Worm (Caenorhabditis elegans) whole organism, late embryonic: Measurements from ENCODE around the gene T26A8.3.

Source experiments
- C38D4.7 ChIP-seq: fragments of 200-800 bp; sonication (Bioruptor generic); optimal IDR thresholded peaks from 2 replicates; lab custom pipeline; 2018; ENCODE audit warnings: mild to moderate bottlenecking, missing genetic modification characterization, moderate library complexity, missing compliant biosample characterization
- F13H6.1 ChIP-seq: sonication (generic microtip); optimal IDR thresholded peaks from 2 replicates; lab custom pipeline; 2016; ENCODE audit warnings: missing genetic modification characterization, missing compliant biosample characterization
- K02D7.2 ChIP-seq: sonication (generic microtip); optimal IDR thresholded peaks from 2 replicates; lab custom pipeline; 2017; ENCODE audit warnings: mild to moderate bottlenecking, missing genetic modification characterization, missing compliant biosample characterization
- ahr-1 ChIP-seq: sonication (generic microtip); optimal IDR thresholded peaks from 2 replicates; lab custom pipeline; 2016; ENCODE audit warnings: missing genetic modification characterization, missing compliant biosample characterization
- ama-1 ChIP-seq: fragments of 150-350 bp; optimal IDR thresholded peaks from 2 replicates; lab custom pipeline; 2014
- ceh-18 ChIP-seq: sonication (generic microtip); optimal IDR thresholded peaks from 2 replicates; lab custom pipeline; 2016; ENCODE audit warnings: missing genetic modification characterization, missing compliant biosample characterization
- ceh-19 ChIP-seq: fragments of 200-800 bp; sonication (Bioruptor generic); optimal IDR thresholded peaks from 2 replicates; lab custom pipeline; 2018; ENCODE audit warnings: mild to moderate bottlenecking, missing genetic modification characterization, missing compliant biosample characterization
- ceh-22 ChIP-seq: sonication (generic microtip); optimal IDR thresholded peaks from 2 replicates; lab custom pipeline; 2017; ENCODE audit warnings: missing biosample characterization, missing genetic modification characterization
- ceh-30 ChIP-seq: fragments of 150-350 bp; optimal IDR thresholded peaks from 2 replicates; lab custom pipeline; 2014; ENCODE audit warnings: missing biosample characterization, missing genetic modification characterization
- ceh-45 ChIP-seq: fragments of 200-800 bp; sonication (Bioruptor generic); IDR thresholded peaks from 2 replicates; pipeline ENCODE4 v1.3.6; 2022; ENCODE audit warnings: missing genetic modification reagents, missing genetic modification characterization, missing compliant biosample characterization
- ceh-6 ChIP-seq: fragments of 200-800 bp; sonication (Bioruptor generic); optimal IDR thresholded peaks from 2 replicates; lab custom pipeline; 2018; ENCODE audit warnings: mild to moderate bottlenecking, missing genetic modification characterization, missing compliant biosample characterization
- dmd-4 ChIP-seq: sonication (generic microtip); optimal IDR thresholded peaks from 2 replicates; lab custom pipeline; 2016; ENCODE audit warnings: borderline replicate concordance, missing genetic modification characterization, missing compliant biosample characterization
- elt-2 ChIP-seq: sonication (generic microtip); optimal IDR thresholded peaks from 2 replicates; lab custom pipeline; 2016; ENCODE audit warnings: missing genetic modification reagents, missing genetic modification characterization, missing compliant biosample characterization
- elt-4 ChIP-seq: sonication (generic microtip); optimal IDR thresholded peaks from 2 replicates; lab custom pipeline; 2016; ENCODE audit warnings: missing genetic modification characterization, missing compliant biosample characterization
- ets-4 ChIP-seq: sonication (generic microtip); optimal IDR thresholded peaks from 2 replicates; lab custom pipeline; 2016; ENCODE audit warnings: missing genetic modification characterization, missing compliant biosample characterization
- eyg-1 ChIP-seq: sonication (generic microtip); optimal IDR thresholded peaks from 2 replicates; lab custom pipeline; 2016; ENCODE audit warnings: missing genotype, missing genetic modification characterization, missing compliant biosample characterization
- fkh-6 ChIP-seq: sonication (generic microtip); optimal IDR thresholded peaks from 2 replicates; lab custom pipeline; 2016; ENCODE audit warnings: missing genetic modification characterization, missing compliant biosample characterization
- hlh-13 ChIP-seq: fragments of 200-800 bp; sonication (Bioruptor generic); optimal IDR thresholded peaks from 2 replicates; lab custom pipeline; 2018; ENCODE audit warnings: mild to moderate bottlenecking, missing genetic modification characterization, missing compliant biosample characterization
- hlh-8 ChIP-seq: sonication (generic microtip); optimal IDR thresholded peaks from 2 replicates; lab custom pipeline; 2016; ENCODE audit warnings: missing genotype, missing genetic modification characterization, missing compliant biosample characterization
- madf-2 ChIP-seq: sonication (generic microtip); optimal IDR thresholded peaks from 2 replicates; lab custom pipeline; 2017; ENCODE audit warnings: missing genetic modification characterization, missing compliant biosample characterization
- mec-3 ChIP-seq: sonication (generic microtip); optimal IDR thresholded peaks from 2 replicates; lab custom pipeline; 2016; ENCODE audit warnings: borderline replicate concordance, missing genetic modification characterization, missing compliant biosample characterization
- npax-4 ChIP-seq: sonication (generic microtip); optimal IDR thresholded peaks from 2 replicates; lab custom pipeline; 2016; ENCODE audit warnings: missing genetic modification characterization, missing compliant biosample characterization
- odd-2 ChIP-seq: sonication (generic microtip); optimal IDR thresholded peaks from 2 replicates; lab custom pipeline; 2017; ENCODE audit warnings: antibody characterized with exemption, mild to moderate bottlenecking, missing genetic modification characterization, missing compliant biosample characterization
- pag-3 ChIP-seq: sonication (generic microtip); optimal IDR thresholded peaks from 2 replicates; lab custom pipeline; 2016; ENCODE audit warnings: missing compliant biosample characterization, missing genetic modification characterization, borderline replicate concordance
- pat-9 ChIP-seq: fragments of 200-800 bp; sonication (Bioruptor generic); optimal IDR thresholded peaks from 2 replicates; lab custom pipeline; 2018; ENCODE audit warnings: mild to moderate bottlenecking, missing genetic modification characterization, moderate library complexity, missing compliant biosample characterization
- pax-1 ChIP-seq: fragments of 150-350 bp; optimal IDR thresholded peaks from 2 replicates; lab custom pipeline; 2014; ENCODE audit warnings: missing biosample characterization, missing genetic modification characterization
- pha-4 ChIP-seq: fragments of 150-350 bp; optimal IDR thresholded peaks from 2 replicates; lab custom pipeline; 2018; ENCODE audit warnings: missing biosample characterization, missing genetic modification reagents, missing genetic modification characterization
- ref-2 ChIP-seq: sonication (generic microtip); optimal IDR thresholded peaks from 2 replicates; lab custom pipeline; 2016; ENCODE audit warnings: missing genetic modification characterization, missing compliant biosample characterization
- rnt-1 ChIP-seq: sonication (generic microtip); optimal IDR thresholded peaks from 2 replicates; lab custom pipeline; 2016; ENCODE audit warnings: missing genetic modification characterization, missing compliant biosample characterization
- sdc-2 ChIP-seq: sonication (generic microtip); optimal IDR thresholded peaks from 2 replicates; lab custom pipeline; 2016; ENCODE audit warnings: missing genotype, missing genetic modification characterization, missing compliant biosample characterization
- syd-9 ChIP-seq: sonication (generic microtip); optimal IDR thresholded peaks from 2 replicates; lab custom pipeline; 2016; ENCODE audit warnings: mild to moderate bottlenecking, missing genetic modification characterization, moderate library complexity, missing compliant biosample characterization
- ttx-3 ChIP-seq: sonication (generic microtip); optimal IDR thresholded peaks from 2 replicates; lab custom pipeline; 2016; ENCODE audit warnings: missing genetic modification reagents, missing genetic modification characterization, missing compliant biosample characterization
- unc-3 ChIP-seq, 2 experiments: fragments of 200-800 bp in 1 of 2; sonication (Bioruptor generic) in 1 of 2; sonication (generic microtip) in 1 of 2; conservative IDR thresholded peaks in 1 of 2; optimal IDR thresholded peaks in 1 of 2; 2 replicates each; pipeline versions ENCODE4 v1.3.6 to Lab custom; 2016 to 2022; ENCODE audit warnings: missing compliant biosample characterization in 2 of 2, missing genetic modification characterization in 2 of 2, missing genetic modification reagents in 1 of 2
- unc-42 ChIP-seq: sonication (generic microtip); optimal IDR thresholded peaks from 2 replicates; lab custom pipeline; 2016; ENCODE audit warnings: missing genotype, missing genetic modification characterization, missing compliant biosample characterization
- ztf-16 ChIP-seq: sonication (generic microtip); optimal IDR thresholded peaks from 2 replicates; lab custom pipeline; 2017; ENCODE audit warnings: missing genetic modification characterization, missing compliant biosample characterization

The T26A8.3 gene

DNA sequence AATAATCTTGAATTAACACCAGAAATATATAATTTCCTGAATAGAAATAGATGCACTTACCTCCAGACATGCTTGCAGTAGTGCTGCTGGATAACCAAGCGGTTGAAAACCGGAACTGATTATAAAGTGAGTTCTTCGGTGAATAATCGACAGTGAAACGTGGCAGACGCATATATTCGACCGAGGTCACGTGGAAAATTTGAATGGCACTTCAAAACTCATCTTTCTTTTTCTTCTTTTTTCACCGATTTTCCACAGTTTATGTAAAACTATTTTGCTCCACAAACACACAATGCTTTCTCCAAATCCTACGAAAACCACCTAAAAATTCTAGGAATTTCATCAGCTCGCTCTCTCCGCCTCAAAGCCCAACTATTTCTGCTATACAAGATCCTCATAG, 33.8 kb upstream of the T26A8.3 start, which contains the start of gene ant-1.4:
Gene ant-1.4 (minus strand): TSS at position 101 of the 400 bp plus-strand sequence.
- no peak for TF ChIP-seq sdc-2
- no peak for TF ChIP-seq elt-2 (tag; lab: Kevin White, UChicago)
- TF ChIP-seq hlh-13 (GFP tag; lab: Kevin White, UChicago): no peak
- no peak for TF ChIP-seq pat-9 (tag; lab: Kevin White, UChicago)
- no peak for TF ChIP-seq C38D4.7 (GFP tag; lab: Kevin White, UChicago)
- TF ChIP-seq npax-4 (tag; lab: Kevin White, UChicago): no peak
- TF ChIP-seq unc-3 (GFP tag; conservative IDR thresholded peaks at IDR 0.05; lab: Robert Waterston, UW): no peak
- no peak for TF ChIP-seq unc-3 (tag; optimal IDR thresholded peaks at IDR 0.05; lab: Kevin White, UChicago)
- TF ChIP-seq ztf-16 (tag; lab: Kevin White, UChicago): no peak
- TF ChIP-seq F13H6.1 (tag; lab: Kevin White, UChicago): no peak
- no peak for TF ChIP-seq ttx-3 (tag; lab: Kevin White, UChicago)
- no peak for TF ChIP-seq ceh-6 (GFP tag; lab: Kevin White, UChicago)
- TF ChIP-seq pax-1 (tag; lab: Kevin White, UChicago): no peak
- TF ChIP-seq madf-2: no peak
- no peak for TF ChIP-seq mec-3 (tag; lab: Kevin White, UChicago)
- no peak for TF ChIP-seq odd-2 (tag; lab: Kevin White, UChicago)
- TF ChIP-seq fkh-6 (tag; lab: Kevin White, UChicago): no peak
- TF ChIP-seq ceh-30 (tag; lab: Kevin White, UChicago): no peak
- TF ChIP-seq ceh-19 (GFP tag; lab: Kevin White, UChicago): no peak

DNA sequence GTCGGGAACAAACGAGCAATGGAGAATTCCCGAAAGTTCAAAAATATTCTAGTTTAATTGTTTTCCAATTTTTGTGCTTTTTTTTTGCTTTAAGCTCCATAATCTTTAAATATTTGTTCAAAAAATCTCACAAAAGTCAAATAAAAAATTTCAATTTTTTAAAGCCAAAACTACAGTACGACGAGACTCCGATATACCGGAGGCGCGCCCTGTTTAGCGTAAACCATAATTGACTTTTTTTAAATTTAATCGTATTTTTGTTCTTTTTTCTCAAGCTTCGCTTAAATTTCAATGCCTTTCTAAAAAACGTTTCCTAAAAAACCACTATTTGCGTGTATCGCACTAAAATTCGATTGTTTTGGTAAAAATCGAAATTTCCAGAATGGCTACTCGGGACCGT, 30.5 kb upstream of the T26A8.3 start, which contains the start of gene syx-4:
Gene syx-4 (plus strand): TSS at position 382 of the 400 bp plus-strand sequence.
- TF ChIP-seq ceh-19 (GFP tag; lab: Kevin White, UChicago): no peak
- no peak for TF ChIP-seq unc-42 (tag; lab: Kevin White, UChicago)
- no peak for TF ChIP-seq ceh-22 (tag; lab: Kevin White, UChicago)
- TF ChIP-seq hlh-13 (GFP tag; lab: Kevin White, UChicago): no peak
- no peak for TF ChIP-seq pha-4
- no peak for TF ChIP-seq syd-9

DNA sequence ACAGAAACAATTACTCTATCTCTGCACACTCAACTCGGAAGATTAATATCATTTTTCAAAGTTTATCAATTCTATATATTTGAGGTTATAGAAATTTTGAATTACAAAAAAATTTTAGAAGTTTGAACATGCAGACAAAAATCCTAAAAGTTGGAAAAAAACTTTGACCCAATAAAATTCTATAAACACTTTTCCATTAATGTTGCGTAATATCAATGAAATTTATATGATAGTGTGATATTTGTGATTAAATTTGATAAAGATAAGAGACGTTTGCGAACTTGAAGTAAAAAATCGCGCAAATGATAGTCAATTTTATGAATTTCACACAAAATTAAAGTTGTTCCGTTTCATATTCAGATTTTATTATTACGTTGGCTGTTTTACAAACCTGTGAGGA, 27.6 kb upstream of the T26A8.3 start:
- peak; percentile 68 for TF ChIP-seq elt-2 (tag; lab: Kevin White, UChicago)
- no peak for TF ChIP-seq ama-1 (lab: Kevin White, UChicago)
- TF ChIP-seq, all 69 proteins: peak for 1

DNA sequence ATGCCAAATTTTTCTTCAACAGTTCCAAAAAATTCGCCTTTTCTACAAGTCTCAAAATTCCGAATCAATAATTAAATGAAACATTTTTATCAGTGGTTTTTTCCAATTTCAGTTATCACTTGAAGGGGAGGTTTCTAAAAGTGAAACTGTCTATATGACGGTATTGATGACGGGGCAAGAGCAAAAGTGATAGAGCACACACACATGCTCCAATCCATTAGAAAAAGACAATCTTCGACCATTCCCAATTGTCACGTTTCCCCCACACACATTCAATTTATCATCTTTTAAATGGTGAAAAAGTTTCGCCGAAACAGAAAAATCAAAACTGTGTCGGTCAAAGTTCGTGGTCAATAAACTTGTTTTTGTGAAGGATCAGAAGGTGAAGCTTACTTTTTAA, 26.7 kb upstream of the T26A8.3 start:
- TF ChIP-seq ref-2 (tag; lab: Kevin White, UChicago): no peak
- TF ChIP-seq ceh-45: no peak
- TF ChIP-seq, all 69 proteins: peak for 0

DNA sequence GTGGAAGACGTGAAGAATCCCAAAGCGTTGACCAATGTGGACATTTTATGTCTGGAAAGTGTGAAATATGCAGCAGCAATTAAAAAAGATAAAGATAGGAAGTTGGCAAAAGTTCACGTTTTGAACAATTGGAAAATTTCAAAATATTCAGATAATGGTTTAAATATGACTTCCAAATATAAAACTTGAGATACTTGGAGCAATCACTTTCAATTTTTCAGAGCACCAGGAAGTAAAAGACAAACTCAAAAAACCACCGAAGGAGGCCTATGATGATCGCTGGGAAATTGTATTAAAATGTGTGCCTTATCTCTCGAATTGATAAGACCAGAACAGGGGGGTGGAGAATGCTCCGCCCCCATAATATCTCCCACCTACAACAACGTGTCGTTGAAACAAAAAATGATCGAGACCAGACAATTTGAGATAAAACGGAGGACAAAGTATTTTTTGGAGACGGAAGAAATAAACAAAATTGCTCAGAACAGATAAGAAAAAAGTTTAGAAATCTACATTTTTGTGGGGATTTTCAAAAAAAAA, 25.3 kb upstream of the T26A8.3 start, which contains the start of gene eppl-1:
Gene eppl-1 (minus strand): TSS at position 51 of the 540 bp plus-strand sequence.
- TF ChIP-seq eyg-1 (tag; lab: Kevin White, UChicago) (no peak), elt-2 (tag; lab: Kevin White, UChicago) (peak; percentile 37), ets-4 (tag; lab: Kevin White, UChicago) (no peak), npax-4 (tag; lab: Kevin White, UChicago) (no peak)

DNA sequence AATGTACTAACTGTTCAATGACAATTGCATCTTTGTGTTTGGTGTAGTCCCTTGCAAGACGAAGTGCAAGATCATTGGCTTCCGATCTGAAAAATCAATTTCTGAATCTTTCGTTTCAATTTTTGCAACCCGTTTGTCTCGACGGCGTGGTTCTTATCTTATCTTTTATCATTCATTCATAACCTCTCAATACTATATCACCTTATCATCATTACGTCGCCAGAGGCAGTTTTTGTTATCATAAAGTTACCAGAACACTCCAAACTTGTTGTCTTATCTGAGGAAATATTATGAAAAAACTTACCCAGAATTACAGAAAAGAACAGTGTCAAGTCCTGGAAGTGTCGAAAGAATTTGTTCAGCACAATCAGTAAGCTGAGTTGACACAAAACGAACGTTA, 24.1 kb upstream of the T26A8.3 start:
- TF ChIP-seq F13H6.1 (tag; lab: Kevin White, UChicago): no peak
- peak; percentile 99 for TF ChIP-seq elt-2 (tag; lab: Kevin White, UChicago)

DNA sequence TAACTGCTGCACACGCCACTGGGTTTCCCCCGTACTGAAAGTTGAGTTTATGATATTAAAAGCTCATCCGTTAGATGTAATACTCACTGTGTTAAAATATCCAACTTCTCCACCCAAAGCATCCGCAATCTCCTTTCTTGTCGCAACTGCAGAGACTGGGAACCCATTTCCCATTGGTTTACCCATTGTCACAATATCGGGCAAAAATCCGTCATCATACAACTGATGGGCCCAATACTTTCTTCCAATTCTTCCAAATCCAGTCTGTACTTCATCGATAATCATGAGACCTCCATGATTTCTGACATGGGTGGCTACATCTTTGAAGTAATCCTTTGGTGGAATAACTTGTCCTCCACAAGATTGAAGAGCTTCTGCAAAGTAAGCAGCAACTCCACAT, 23.4 kb upstream of the T26A8.3 start:
- TF ChIP-seq ceh-18 (tag; lab: Kevin White, UChicago) (no peak), dmd-4 (no peak), ahr-1 (tag; lab: Kevin White, UChicago) (no peak), rnt-1 (tag; lab: Kevin White, UChicago) (no peak), K02D7.2 (tag; lab: Kevin White, UChicago) (no peak), F13H6.1 (tag; lab: Kevin White, UChicago) (no peak), pag-3 (tag; lab: Kevin White, UChicago) (no peak), fkh-6 (tag; lab: Kevin White, UChicago) (no peak), pat-9 (tag; lab: Kevin White, UChicago) (no peak), elt-4 (no peak), hlh-8 (tag; lab: Kevin White, UChicago) (no peak)
- TF ChIP-seq, all 69 proteins: peak for 0
